Worm (Caenorhabditis elegans) whole organism, L4 larva: ENCODE results near the gene F28C6.8.

Experiments used
- F10B5.3 ChIP-seq: sonication (generic microtip); optimal IDR thresholded peaks from 2 replicates; lab custom pipeline; 2016; ENCODE audit warnings: mild to moderate bottlenecking, missing genetic modification characterization, missing compliant biosample characterization
- arid-1 ChIP-seq: fragments of 200-800 bp; sonication (Bioruptor generic); conservative IDR thresholded peaks from 2 replicates; pipeline ENCODE4 v1.3.6; 2022; ENCODE audit warnings: missing genetic modification reagents, missing genetic modification characterization, missing compliant biosample characterization
- daf-8 ChIP-seq: fragments of 200-800 bp; sonication (Bioruptor generic); IDR thresholded peaks from 2 replicates; pipeline ENCODE4 v1.3.6; 2022; ENCODE audit warnings: missing genetic modification characterization, missing compliant biosample characterization
- fos-1 ChIP-seq: fragments of 150-350 bp; optimal IDR thresholded peaks from 2 replicates; lab custom pipeline; 2014; ENCODE audit warnings: missing biosample characterization, missing genetic modification characterization
- lim-7 ChIP-seq: fragments of 200-800 bp; sonication (Bioruptor generic); IDR thresholded peaks from 2 replicates; pipeline ENCODE4 v1.3.6; 2022; ENCODE audit warnings: missing genetic modification characterization, missing compliant biosample characterization
- mep-1 ChIP-seq: fragments of 150-350 bp; sonication (generic microtip); optimal IDR thresholded peaks from 3 replicates; lab custom pipeline; 2014; ENCODE audit warnings: missing biosample characterization, missing genetic modification characterization
- nhr-11 ChIP-seq: fragments of 150-350 bp; optimal IDR thresholded peaks from 2 replicates; lab custom pipeline; 2014; ENCODE audit warnings: missing biosample characterization, missing genetic modification characterization
- nhr-77 ChIP-seq: fragments of 150-350 bp; optimal IDR thresholded peaks from 2 replicates; lab custom pipeline; 2014; ENCODE audit warnings: missing biosample characterization, missing genetic modification characterization
- snpc-4 ChIP-seq: fragments of 150-350 bp; optimal IDR thresholded peaks from 2 replicates; lab custom pipeline; 2014; ENCODE audit warnings: missing biosample characterization, missing genetic modification characterization
- unc-130 ChIP-seq: sonication (generic microtip); optimal IDR thresholded peaks from 2 replicates; lab custom pipeline; 2016; ENCODE audit warnings: missing genetic modification reagents, missing genetic modification characterization, missing compliant biosample characterization
- unc-62 ChIP-seq, 3 experiments: fragments of 150-350 bp in 1 of 3; sonication (generic microtip); optimal IDR thresholded peaks in 2 of 3; peaks in 1 of 3; 1 replicate in 1 of 3; 2 replicates in 2 of 3; lab custom pipeline; 2014 to 2017; ENCODE audit warnings: missing biosample characterization in 3 of 3, missing genetic modification characterization in 3 of 3, missing genetic modification reagents in 3 of 3, missing genotype in 1 of 3
- zip-11 ChIP-seq: fragments of 200-800 bp; sonication (Bioruptor generic); IDR thresholded peaks from 2 replicates; pipeline ENCODE4 v1.3.6; 2022; ENCODE audit warnings: missing genetic modification characterization, missing compliant biosample characterization

ce11 chrII:8637615-8638014 is 31.0 kb downstream of the F28C6.8 start, which contains the start of gene vab-9:
- TF ChIP-seq snpc-4 (tag; lab: Kevin White, UChicago) (no peak), F10B5.3 (no peak), unc-62 (GFP tag; optimal IDR thresholded peaks at IDR 0.05 in 1 of 2; lab: Kevin White, UChicago) (no peak), unc-62 (tag; optimal IDR thresholded peaks at IDR 0.05; lab: Kevin White, UChicago) (no peak), lim-7 (no peak), unc-130 (no peak), mep-1 (no peak), arid-1 (GFP tag; lab: Robert Waterston, UW) (no peak), nhr-77 (no peak), daf-8 (GFP tag; lab: Robert Waterston, UW) (no peak), nhr-11 (no peak), zip-11 (GFP tag; lab: Robert Waterston, UW) (no peak), fos-1 (no peak)
